Worm (Caenorhabditis elegans): ENCODE measurements around the gene Y49F6C.2.

Y49F6C.2 gene

DNA sequence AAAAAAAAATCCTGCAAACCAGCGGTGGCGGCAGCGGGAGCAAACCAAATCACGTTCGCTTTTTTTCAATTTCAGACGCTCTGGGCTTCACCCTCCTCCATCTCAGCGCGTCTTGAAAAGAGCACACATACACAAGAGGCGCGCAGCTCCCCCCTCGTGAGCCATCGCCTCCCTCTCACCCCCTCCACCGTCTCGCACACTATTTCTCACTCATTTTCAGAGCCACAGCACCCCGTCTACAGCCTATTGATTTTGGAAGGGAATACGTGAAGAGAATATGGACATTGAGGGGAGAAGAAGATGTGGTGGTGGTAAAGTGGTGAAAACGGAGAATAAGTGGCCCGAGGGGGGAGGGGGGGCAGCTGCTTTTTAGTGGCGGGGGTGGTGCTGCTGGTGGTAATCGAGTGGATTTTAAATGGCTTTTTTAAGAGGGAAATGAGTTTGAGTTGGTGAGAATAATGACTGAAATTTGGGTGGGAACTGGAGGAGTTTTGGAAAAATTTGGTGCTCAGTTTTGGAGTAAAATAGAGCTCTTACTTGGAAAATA is 49.9 kb downstream of the Y49F6C.2 start (continued):
- TF ChIP-seq php-3 (GFP tag; IDR thresholded peaks at IDR 0.05) (no peak), zip-11 (GFP tag; IDR thresholded peaks at IDR 0.05) (no peak), nhr-237 (tag; optimal IDR thresholded peaks at IDR 0.05) (no peak), ceh-20 (GFP tag; IDR thresholded peaks at IDR 0.05) (no peak), hlh-30 (tag; optimal IDR thresholded peaks at IDR 0.05; ENCODE audit: insufficient read depth) (peak; percentile 69), lim-7 (GFP tag; IDR thresholded peaks at IDR 0.05) (no peak), spr-1 (tag; optimal IDR thresholded peaks at IDR 0.05) (no peak), tag-97 (GFP tag; IDR thresholded peaks at IDR 0.05) (no peak), dmd-6 (GFP tag; IDR thresholded peaks at IDR 0.05) (no peak), sdz-12 (GFP tag; optimal IDR thresholded peaks at IDR 0.05) (no peak), saeg-2 (GFP tag; IDR thresholded peaks at IDR 0.05) (no peak), lin-38 (GFP tag; IDR thresholded peaks at IDR 0.05) (no peak), zfp-2 (tag; optimal IDR thresholded peaks at IDR 0.05) (no peak), lin-39 (tag; optimal IDR thresholded peaks at IDR 0.05) (no peak), nhr-6 (tag; optimal IDR thresholded peaks at IDR 0.05) (no peak), nhr-28 (tag; optimal IDR thresholded peaks at IDR 0.05) (no peak), aha-1 (tag) (peak; percentile 93), nhr-42 (GFP tag; IDR thresholded peaks at IDR 0.05) (no peak), set-16 (GFP tag; IDR thresholded peaks at IDR 0.05) (peak; percentile 82), ztf-11 (tag; optimal IDR thresholded peaks at IDR 0.05) (no peak), dpl-1 (GFP tag; optimal IDR thresholded peaks at IDR 0.05) (no peak), dmd-8 (GFP tag; IDR thresholded peaks at IDR 0.05) (no peak), nhr-102 (tag; optimal IDR thresholded peaks at IDR 0.05) (no peak), ctbp-1 (GFP tag; IDR thresholded peaks at IDR 0.05) (0 out of 2 replicates have a peak, but pooled peaks have one; percentile 33)

Measured in whole organism, L4 larva.